Worm (Caenorhabditis elegans): ENCODE measurements around the gene T07C12.10.

T07C12.10 gene

DNA sequence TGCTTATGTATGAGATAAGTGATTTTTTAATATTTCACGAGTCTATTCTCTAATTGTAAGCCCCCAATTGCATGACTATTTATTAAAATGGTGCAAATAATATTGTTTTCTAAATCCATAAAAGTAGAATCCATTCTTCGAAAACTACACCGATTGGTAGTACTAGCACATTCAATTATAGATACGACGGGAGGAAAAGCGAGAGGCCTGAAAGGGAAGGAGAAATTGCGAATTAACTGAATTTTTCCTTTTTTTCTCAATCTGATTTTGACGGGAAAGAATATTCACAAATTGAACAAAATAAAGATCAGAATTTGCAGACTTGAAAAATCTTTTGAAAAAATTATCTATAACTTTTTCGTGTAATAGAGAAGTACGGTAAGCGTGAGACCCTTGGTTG lies 16.9 kb upstream of the T07C12.10 start:
- TF ChIP-seq unc-42 (tag; optimal IDR thresholded peaks at IDR 0.05) (peak; percentile 54), pha-4 (tag; optimal IDR thresholded peaks at IDR 0.05) (no peak)

DNA sequence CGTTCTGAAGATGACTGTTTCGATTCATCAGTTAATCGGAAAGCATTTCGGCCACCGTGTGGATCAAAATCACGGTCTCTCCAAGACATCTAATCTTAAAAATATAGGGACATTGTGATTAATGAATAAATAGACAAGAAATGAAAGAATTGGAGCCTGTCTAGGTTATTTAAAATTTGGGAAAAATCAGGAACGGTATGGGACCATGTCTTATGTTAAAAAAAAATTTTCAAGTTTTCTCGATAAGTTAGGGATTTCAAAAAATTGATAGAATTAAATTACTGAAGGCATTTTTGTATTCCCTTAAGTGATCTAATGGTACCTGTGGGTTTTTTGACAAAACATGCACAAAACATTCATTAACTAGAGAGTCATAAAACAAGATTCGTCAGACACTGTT lies 15.9 kb upstream of the T07C12.10 start, which contains the start of gene unc-41:
Gene unc-41 (minus strand): TSS at position 101 of the 400 bp plus-strand sequence.
- TF ChIP-seq fkh-10 (GFP tag; optimal IDR thresholded peaks at IDR 0.05): no peak
- TF ChIP-seq unc-3 (GFP tag; conservative IDR thresholded peaks at IDR 0.05): no peak
- TF ChIP-seq unc-3 (tag; optimal IDR thresholded peaks at IDR 0.05): no peak
- no peak for TF ChIP-seq dmd-4 (tag; optimal IDR thresholded peaks at IDR 0.05; ENCODE audit: borderline replicate concordance)
- no peak for TF ChIP-seq hlh-15 (tag; optimal IDR thresholded peaks at IDR 0.05)
- no peak for TF ChIP-seq ceh-14 (tag; optimal IDR thresholded peaks at IDR 0.05)
- no peak for TF ChIP-seq rnt-1 (tag; optimal IDR thresholded peaks at IDR 0.05)
- no peak for TF ChIP-seq zip-5 (tag; optimal IDR thresholded peaks at IDR 0.05)
- TF ChIP-seq C38D4.7 (GFP tag; optimal IDR thresholded peaks at IDR 0.05): no peak
- no peak for TF ChIP-seq hlh-13 (GFP tag; optimal IDR thresholded peaks at IDR 0.05)
- TF ChIP-seq odd-2 (tag; optimal IDR thresholded peaks at IDR 0.05): no peak
- no peak for TF ChIP-seq mec-3 (tag; optimal IDR thresholded peaks at IDR 0.05; ENCODE audit: borderline replicate concordance)
- TF ChIP-seq elt-2 (tag; optimal IDR thresholded peaks at IDR 0.05): no peak
- no peak for TF ChIP-seq lim-6 (tag; optimal IDR thresholded peaks at IDR 0.05)

DNA sequence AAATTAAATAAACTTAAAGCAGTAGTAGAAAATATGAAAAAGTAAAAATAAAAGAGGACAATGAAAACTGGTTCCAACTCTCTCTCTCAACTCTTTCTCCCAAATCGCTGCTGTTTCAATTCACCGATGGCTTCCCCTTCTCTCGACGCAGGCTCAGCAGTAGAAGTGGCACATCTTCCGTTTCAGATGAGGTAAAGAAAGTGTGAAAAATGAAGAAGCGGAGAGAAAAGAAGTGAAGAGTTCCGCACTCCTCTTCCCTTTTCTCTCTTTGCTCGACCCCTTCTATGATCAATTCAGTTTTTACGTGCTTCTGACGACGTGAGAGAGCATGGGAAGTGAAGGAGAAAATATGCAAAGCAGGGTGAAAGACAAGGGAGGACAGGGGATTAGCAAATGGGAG lies 14.0 kb upstream of the T07C12.10 start:
- TF ChIP-seq fkh-6 (tag; optimal IDR thresholded peaks at IDR 0.05) (no peak), unc-42 (tag; optimal IDR thresholded peaks at IDR 0.05) (peak; percentile 62), ceh-31 (tag; optimal IDR thresholded peaks at IDR 0.05) (peak; percentile 30), nfya-1 (tag; optimal IDR thresholded peaks at IDR 0.05) (peak; percentile 28)

DNA sequence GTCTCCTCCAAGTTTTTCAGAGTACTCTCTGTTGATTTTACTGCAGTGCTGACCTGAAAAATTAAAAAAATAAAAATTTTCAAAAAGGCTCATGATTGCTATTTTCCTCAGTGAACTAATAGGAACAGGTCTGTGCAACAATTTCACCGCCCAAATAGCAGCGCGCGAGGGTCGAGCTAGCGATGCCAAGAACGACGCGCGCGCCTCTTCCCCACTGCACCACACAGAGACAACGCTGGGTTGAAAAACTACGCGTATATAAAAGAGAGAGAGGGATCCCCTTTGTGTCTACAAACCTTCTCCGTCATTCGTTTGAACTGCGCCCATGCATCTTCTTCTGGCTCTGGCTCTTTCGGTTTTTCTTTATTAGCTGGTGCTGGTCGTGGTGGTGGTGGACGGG lies 9.8 kb upstream of the T07C12.10 start:
- no peak for TF ChIP-seq pax-1 (tag; optimal IDR thresholded peaks at IDR 0.05)
- peak; percentile 96 for TF ChIP-seq ttx-3 (tag; optimal IDR thresholded peaks at IDR 0.05)
- TF ChIP-seq ceh-45 (GFP tag; IDR thresholded peaks at IDR 0.05): peak; percentile 87
- TF ChIP-seq fkh-10 (GFP tag; optimal IDR thresholded peaks at IDR 0.05): peak; percentile 15
- peak; percentile 80 for TF ChIP-seq pha-2 (tag; optimal IDR thresholded peaks at IDR 0.05)
- TF ChIP-seq unc-86 (tag; optimal IDR thresholded peaks at IDR 0.05): peak; percentile 95
- TF ChIP-seq ceh-18 (tag; optimal IDR thresholded peaks at IDR 0.05): peak; percentile 89
- no peak for TF ChIP-seq unc-55 (GFP tag; optimal IDR thresholded peaks at IDR 0.05)
- TF ChIP-seq hlh-15 (tag; optimal IDR thresholded peaks at IDR 0.05): peak; percentile 93
- TF ChIP-seq K02D7.2 (tag; optimal IDR thresholded peaks at IDR 0.05): peak; percentile 89
- peak; percentile 54 for TF ChIP-seq tbx-7 (tag; optimal IDR thresholded peaks at IDR 0.05)
- peak; percentile 95 for TF ChIP-seq ceh-14 (tag; optimal IDR thresholded peaks at IDR 0.05)
- peak; percentile 85 for TF ChIP-seq pag-3 (tag; optimal IDR thresholded peaks at IDR 0.05; ENCODE audit: borderline replicate concordance)
- TF ChIP-seq pha-4 (tag; optimal IDR thresholded peaks at IDR 0.05): no peak
- peak; percentile 89 for TF ChIP-seq sox-2 (GFP tag; IDR thresholded peaks at IDR 0.05)
- TF ChIP-seq hlh-13 (GFP tag; optimal IDR thresholded peaks at IDR 0.05): peak; percentile 90
- peak; percentile 87 for TF ChIP-seq nhr-232 (tag; optimal IDR thresholded peaks at IDR 0.05)
- TF ChIP-seq fax-1 (tag; optimal IDR thresholded peaks at IDR 0.05): peak; percentile 85
- peak; percentile 87 for TF ChIP-seq madf-2 (tag; optimal IDR thresholded peaks at IDR 0.05)
- peak; percentile 90 for TF ChIP-seq pqm-1 (tag; optimal IDR thresholded peaks at IDR 0.05)
- TF ChIP-seq ceh-2 (tag; optimal IDR thresholded peaks at IDR 0.05): peak; percentile 93
- TF ChIP-seq pros-1 (tag; optimal IDR thresholded peaks at IDR 0.05): peak; percentile 60
- TF ChIP-seq ceh-30 (tag; optimal IDR thresholded peaks at IDR 0.05): peak; percentile 38
- peak; percentile 93 for TF ChIP-seq sox-4 (tag; optimal IDR thresholded peaks at IDR 0.05)
- TF ChIP-seq dve-1 (tag; optimal IDR thresholded peaks at IDR 0.05): peak; percentile 76
- TF ChIP-seq ceh-19 (GFP tag; optimal IDR thresholded peaks at IDR 0.05): peak; percentile 96
- TF ChIP-seq ceh-22 (tag; optimal IDR thresholded peaks at IDR 0.05): no peak
- TF ChIP-seq pat-9 (tag; optimal IDR thresholded peaks at IDR 0.05): peak; percentile 95
- peak; percentile 61 for TF ChIP-seq K09A11.1 (tag; optimal IDR thresholded peaks at IDR 0.05; ENCODE audit: insufficient read depth)
- TF ChIP-seq fkh-6 (tag; optimal IDR thresholded peaks at IDR 0.05): peak; percentile 94
- TF ChIP-seq ceh-31 (tag; optimal IDR thresholded peaks at IDR 0.05): peak; percentile 82
- TF ChIP-seq hlh-8 (tag; optimal IDR thresholded peaks at IDR 0.05): peak; percentile 79
- peak; percentile 74 for TF ChIP-seq zip-5 (tag; optimal IDR thresholded peaks at IDR 0.05)
- TF ChIP-seq unc-3 (GFP tag; conservative IDR thresholded peaks at IDR 0.05): peak; percentile 82
- peak; percentile 90 for TF ChIP-seq unc-3 (tag; optimal IDR thresholded peaks at IDR 0.05)
- peak; percentile 43 for TF ChIP-seq odd-2 (tag; optimal IDR thresholded peaks at IDR 0.05)
- no peak for TF ChIP-seq ama-1 (optimal IDR thresholded peaks at IDR 0.05)
- TF ChIP-seq sdc-2 (tag; optimal IDR thresholded peaks at IDR 0.05): peak; percentile 85
